Worm (Caenorhabditis elegans) whole organism, L3 larva: ENCODE results near the gene F58B6.1.
"Not testable (repeated sequence)": the region's sequence is repeated elsewhere in the genome, so short reads cannot be mapped to it uniquely, and the experiment has no call there.

Source experiments
- R02D3.7 ChIP-seq: fragments of 150-350 bp; optimal IDR thresholded peaks from 2 replicates; lab custom pipeline; 2014; ENCODE audit warnings: missing biosample characterization, missing genetic modification characterization
- ZK546.5 ChIP-seq: sonication (generic microtip); optimal IDR thresholded peaks from 2 replicates; lab custom pipeline; 2017; ENCODE audit warnings: missing biosample characterization, missing genetic modification characterization
- ama-1 ChIP-seq: fragments of 150-350 bp; optimal IDR thresholded peaks from 2 replicates; lab custom pipeline; 2018
- egl-5 ChIP-seq: fragments of 150-350 bp; optimal IDR thresholded peaks from 2 replicates; lab custom pipeline; 2017; ENCODE audit warnings: missing biosample characterization, missing genetic modification reagents, missing genetic modification characterization, inconsistent platforms
- elt-1 ChIP-seq: fragments of 150-350 bp; optimal IDR thresholded peaks from 2 replicates; lab custom pipeline; 2014; ENCODE audit warnings: missing biosample characterization, missing genetic modification characterization
- hmg-11 ChIP-seq: sonication (generic microtip); optimal IDR thresholded peaks from 2 replicates; lab custom pipeline; 2016; ENCODE audit warnings: missing genetic modification characterization, missing compliant biosample characterization
- jun-1 ChIP-seq: fragments of 150-350 bp; optimal IDR thresholded peaks from 2 replicates; lab custom pipeline; 2014; ENCODE audit warnings: missing biosample characterization, missing genetic modification reagents, missing genetic modification characterization
- lin-39 ChIP-seq: fragments of 150-350 bp; optimal IDR thresholded peaks from 2 replicates; lab custom pipeline; 2018; ENCODE audit warnings: missing biosample characterization, missing genetic modification reagents, missing genetic modification characterization
- lsy-12 ChIP-seq: sonication (generic microtip); optimal IDR thresholded peaks from 2 replicates; lab custom pipeline; 2016; ENCODE audit warnings: mild to moderate bottlenecking, missing genetic modification characterization, missing compliant biosample characterization
- mml-1 ChIP-seq: fragments of 150-350 bp; sonication (generic microtip); optimal IDR thresholded peaks from 3 replicates; lab custom pipeline; 2014; ENCODE audit warnings: missing biosample characterization, missing genetic modification characterization
- nfya-1 ChIP-seq: sonication (generic microtip); optimal IDR thresholded peaks from 2 replicates; lab custom pipeline; 2017; ENCODE audit warnings: missing genetic modification characterization, mild to moderate bottlenecking, missing compliant biosample characterization, antibody characterized with exemption, moderate library complexity; ENCODE audit not compliant: insufficient read depth
- nhr-237 ChIP-seq: fragments of 150-350 bp; optimal IDR thresholded peaks from 2 replicates; lab custom pipeline; 2014; ENCODE audit warnings: missing biosample characterization, missing genetic modification characterization
- nhr-43 ChIP-seq: sonication (generic microtip); optimal IDR thresholded peaks from 2 replicates; lab custom pipeline; 2016; ENCODE audit warnings: mild to moderate bottlenecking, missing genetic modification characterization, missing compliant biosample characterization; ENCODE audit not compliant: poor library complexity, severe bottlenecking
- nhr-67 ChIP-seq: fragments of 150-350 bp; optimal IDR thresholded peaks from 2 replicates; lab custom pipeline; 2014; ENCODE audit warnings: missing biosample characterization, missing genetic modification characterization
- nhr-76 ChIP-seq: fragments of 150-350 bp; sonication (generic microtip); optimal IDR thresholded peaks from 5 replicates; lab custom pipeline; 2014; ENCODE audit warnings: missing biosample characterization, missing genetic modification characterization
- nhr-77 ChIP-seq: fragments of 150-350 bp; optimal IDR thresholded peaks from 2 replicates; lab custom pipeline; 2014; ENCODE audit warnings: missing biosample characterization, missing genetic modification characterization
- pqm-1 ChIP-seq: fragments of 150-350 bp; optimal IDR thresholded peaks from 2 replicates; lab custom pipeline; 2017; ENCODE audit warnings: missing biosample characterization, missing genetic modification characterization, inconsistent platforms
- skn-1 ChIP-seq: fragments of 150-350 bp; optimal IDR thresholded peaks from 2 replicates; lab custom pipeline; 2014; ENCODE audit warnings: missing biosample characterization, missing genetic modification characterization
- snpc-4 ChIP-seq: fragments of 150-350 bp; optimal IDR thresholded peaks from 2 replicates; lab custom pipeline; 2014; ENCODE audit warnings: missing biosample characterization, missing genetic modification characterization
- tbx-2 ChIP-seq: sonication (generic microtip); optimal IDR thresholded peaks from 2 replicates; lab custom pipeline; 2016; ENCODE audit warnings: mild to moderate bottlenecking, missing genetic modification characterization, missing compliant biosample characterization
- ztf-11 ChIP-seq: fragments of 150-350 bp; optimal IDR thresholded peaks from 2 replicates; lab custom pipeline; 2014; ENCODE audit warnings: missing biosample characterization, missing genetic modification characterization
- ztf-4 ChIP-seq: fragments of 150-350 bp; optimal IDR thresholded peaks from 2 replicates; lab custom pipeline; 2014; ENCODE audit warnings: missing biosample characterization, missing genetic modification characterization

F58B6.1 gene

ce11 chrIII:1080536-1080935, 35.2 kb downstream of the F58B6.1 start, which contains the start of the genes rab-18 and kbp-4 (continued):
- TF ChIP-seq snpc-4 (peak; percentile 87), pqm-1 (tag; lab: Kevin White, UChicago) (peak; percentile 62), tbx-2 (tag; lab: Kevin White, UChicago) (peak; percentile 70), nhr-237 (tag; lab: Kevin White, UChicago) (no peak), ztf-4 (peak; percentile 34)
- TF ChIP-seq, all 47 proteins: peak for 28

ce11 chrIII:1076383-1076782, 39.3 kb downstream of the F58B6.1 start, which contains the start of gene uaf-1:
TSS of gene uaf-1 (minus strand) at chrIII:1076555.
- not testable (repeated sequence) for TF ChIP-seq nfya-1 (tag; lab: Kevin White, UChicago); mml-1 (tag; lab: Kevin White, UChicago); ama-1 (lab: Kevin White, UChicago)
- TF ChIP-seq, all 47 proteins: peak for 0; not testable (repeated sequence) for 47

- TF ChIP-seq lin-39 (tag; lab: Kevin White, UChicago) (no peak), jun-1 (tag; lab: Kevin White, UChicago) (no peak), mml-1 (tag; lab: Kevin White, UChicago) (no peak), ama-1 (lab: Kevin White, UChicago) (no peak), egl-5 (tag; lab: Kevin White, UChicago) (no peak), elt-1 (tag; lab: Kevin White, UChicago) (no peak), hmg-11 (no peak), nhr-43 (tag; lab: Kevin White, UChicago) (no peak), ZK546.5 (tag; lab: Kevin White, UChicago) (no peak), ztf-11 (tag; lab: Kevin White, UChicago) (no peak), lsy-12 (tag; lab: Kevin White, UChicago) (no peak), nhr-67 (tag; lab: Kevin White, UChicago) (no peak), skn-1 (tag; lab: Kevin White, UChicago) (no peak), nhr-76 (no peak), R02D3.7 (no peak), nfya-1 (tag; lab: Kevin White, UChicago) (no peak), nhr-77 (tag; lab: Kevin White, UChicago) (no peak)
Measured at ce11 chrIII:1074152-1074551, 41.6 kb downstream of the F58B6.1 start.
